Fruit fly (Drosophila melanogaster) whole organism: ENCODE measurements around the gene Est-P.
A peak's percentile ranks its signal among the peaks of the same experiment; 100 is the strongest.

Source experiments
- CG8478 ChIP-seq: fragments of >200 bp; optimal IDR thresholded peaks from 2 replicates; lab custom pipeline; 2018; ENCODE audit warnings: inconsistent platforms
- Dll ChIP-seq: fragments of >200 bp; optimal IDR thresholded peaks from 2 replicates; lab custom pipeline; 2017
- EcR ChIP-seq, 2 experiments: fragments of >200 bp; optimal IDR thresholded peaks; 2 replicates each; lab custom pipeline; 2017; ENCODE audit warnings: missing biosample characterization in 2 of 2, missing genetic modification characterization in 2 of 2, missing genetic modification reagents in 2 of 2
- pan ChIP-seq: fragments of >200 bp; optimal IDR thresholded peaks from 2 replicates; lab custom pipeline; 2017
- psq ChIP-seq: fragments of >200 bp; optimal IDR thresholded peaks from 2 replicates; lab custom pipeline; 2017
- usp ChIP-seq: fragments of >200 bp; optimal IDR thresholded peaks from 2 replicates; lab custom pipeline; 2017; ENCODE audit warnings: missing biosample characterization, missing genetic modification characterization, mixed read lengths

Est-P gene

DNA sequence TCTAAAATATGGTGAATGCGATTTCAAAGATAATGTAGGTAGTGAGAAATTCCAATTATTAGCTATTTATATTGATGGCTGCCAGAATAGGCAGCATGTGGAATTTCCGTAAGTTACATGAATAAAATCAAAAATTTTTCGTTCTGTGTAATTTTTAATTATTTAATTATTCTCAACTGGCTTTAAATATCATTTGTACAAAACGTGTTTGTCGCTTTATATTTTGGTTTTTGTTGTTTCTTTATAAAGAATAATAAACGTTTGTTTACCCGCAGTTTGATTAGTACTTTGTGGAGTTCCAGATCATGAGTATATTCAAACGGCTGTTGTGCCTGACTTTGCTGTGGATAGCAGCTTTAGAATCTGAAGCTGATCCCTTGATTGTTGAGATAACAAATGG lies at the start of gene Est-P:
Gene Est-P (plus strand): TSS at position 301 of the 400 bp plus-strand sequence.
- no peak for TF ChIP-seq Dll (lab: Kevin White, UChicago)
- TF ChIP-seq CG8478, result no peak
- no peak for TF ChIP-seq EcR (GFP tag; optimal IDR thresholded peaks at IDR 0.05; lab: Kevin White, UChicago)
- TF ChIP-seq pan (lab: Kevin White, UChicago), result no peak
- TF ChIP-seq psq, result no peak
- TF ChIP-seq usp (GFP tag; lab: Kevin White, UChicago), result no peak

DNA sequence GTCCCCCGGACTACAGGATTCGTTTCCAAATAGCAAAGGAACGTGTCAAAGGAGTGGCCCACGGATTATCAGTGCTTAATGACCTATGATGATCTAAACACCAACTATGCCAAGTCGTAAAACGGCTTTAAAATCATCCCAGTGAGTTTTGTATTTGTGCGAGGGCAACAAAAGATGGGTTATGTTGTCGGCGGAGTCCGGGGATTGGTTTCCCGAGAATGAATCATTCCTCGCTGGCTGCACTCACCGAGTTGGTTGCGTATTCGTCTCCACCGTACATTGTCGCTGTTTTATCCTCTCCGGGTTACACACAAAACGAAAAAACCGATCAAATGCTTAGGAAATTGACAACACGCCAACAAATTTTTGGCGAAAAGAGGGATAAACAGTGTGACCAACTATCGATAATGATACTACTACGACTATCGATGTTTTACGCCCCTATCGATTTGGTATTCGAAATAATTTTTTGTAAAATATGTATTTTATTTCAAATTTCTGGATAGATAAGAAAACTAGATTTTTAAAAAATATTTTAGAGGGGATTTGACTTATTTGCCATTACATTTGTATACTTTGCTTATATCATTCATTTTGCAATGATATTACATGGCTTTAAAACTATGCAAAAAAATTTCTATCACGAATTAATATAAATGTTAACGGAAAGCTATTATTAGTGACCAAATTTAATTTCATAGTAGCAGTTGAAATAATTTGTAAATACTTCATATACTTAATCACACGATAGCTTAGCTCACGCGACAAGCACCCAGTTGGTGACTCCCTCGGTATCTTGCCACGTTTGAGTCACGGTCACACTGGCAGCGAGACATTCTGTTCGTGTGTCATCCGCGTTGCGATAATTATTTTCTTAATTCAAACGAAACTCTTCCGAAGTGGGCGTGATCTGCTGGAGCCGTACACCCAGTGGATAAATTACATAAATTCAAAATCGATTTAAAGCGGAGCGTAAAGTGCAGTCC lies 44.5 kb upstream of the Est-P start, which contains the start of the genes eIF3l and Nrx-IV:
Gene eIF3l (minus strand): TSS at position 389 of the 986 bp plus-strand sequence.
Gene Nrx-IV (plus strand): TSS at position 811 of the 986 bp plus-strand sequence.
- no peak for TF ChIP-seq EcR (GFP tag; optimal IDR thresholded peaks at IDR 0.05; lab: Kevin White, UChicago)

DNA sequence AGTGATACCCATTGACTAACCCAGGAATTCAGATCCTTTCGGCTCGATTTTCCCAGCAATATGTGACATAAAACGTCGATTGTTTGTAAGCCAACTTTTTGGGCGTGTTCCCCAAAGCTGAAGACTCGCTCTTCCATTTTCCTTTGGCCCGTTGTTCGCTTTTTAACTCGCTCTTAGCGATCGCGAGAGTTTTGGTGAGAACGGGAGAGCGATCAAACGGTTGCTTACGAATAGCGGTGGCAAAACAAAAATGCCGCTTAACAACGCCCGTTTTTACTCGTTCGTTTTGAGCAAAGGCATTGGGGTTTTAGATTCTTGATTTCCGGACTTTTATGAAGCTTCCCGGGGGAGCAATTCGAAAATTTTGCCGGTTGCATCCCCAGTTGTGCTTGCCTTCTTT lies 43.6 kb upstream of the Est-P start:
- TF ChIP-seq psq, result no peak
- no peak for TF ChIP-seq pan (lab: Kevin White, UChicago)
- TF ChIP-seq usp (GFP tag; lab: Kevin White, UChicago), result no peak

DNA sequence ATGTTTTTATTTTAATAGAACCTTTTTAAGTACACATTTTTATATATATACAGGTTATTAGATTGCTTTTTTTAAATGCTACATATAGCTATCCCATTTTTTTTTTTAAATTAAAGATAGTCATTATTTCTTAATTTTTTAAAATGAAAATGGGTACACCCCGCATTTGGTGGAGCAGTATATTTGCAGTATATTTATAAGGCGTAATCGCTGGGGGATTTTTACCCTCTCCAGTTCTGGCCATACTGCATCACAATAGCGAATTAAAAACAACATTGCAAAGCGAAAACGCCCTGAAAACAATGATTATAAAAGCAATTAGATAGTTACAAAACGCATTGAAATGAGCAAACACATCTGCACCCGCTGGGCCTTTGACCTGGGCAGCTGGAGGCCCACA lies 41.5 kb upstream of the Est-P start, which contains the start of gene CG32099:
Gene CG32099 (plus strand): TSS at position 250 of the 400 bp plus-strand sequence.
- TF ChIP-seq Dll (lab: Kevin White, UChicago), result no peak
- TF ChIP-seq usp (GFP tag; lab: Kevin White, UChicago), result no peak
- TF ChIP-seq CG8478, result no peak
- TF ChIP-seq EcR (GFP tag; optimal IDR thresholded peaks at IDR 0.05; lab: Kevin White, UChicago), result no peak
- no peak for TF ChIP-seq pan (lab: Kevin White, UChicago)
- TF ChIP-seq psq, result no peak

DNA sequence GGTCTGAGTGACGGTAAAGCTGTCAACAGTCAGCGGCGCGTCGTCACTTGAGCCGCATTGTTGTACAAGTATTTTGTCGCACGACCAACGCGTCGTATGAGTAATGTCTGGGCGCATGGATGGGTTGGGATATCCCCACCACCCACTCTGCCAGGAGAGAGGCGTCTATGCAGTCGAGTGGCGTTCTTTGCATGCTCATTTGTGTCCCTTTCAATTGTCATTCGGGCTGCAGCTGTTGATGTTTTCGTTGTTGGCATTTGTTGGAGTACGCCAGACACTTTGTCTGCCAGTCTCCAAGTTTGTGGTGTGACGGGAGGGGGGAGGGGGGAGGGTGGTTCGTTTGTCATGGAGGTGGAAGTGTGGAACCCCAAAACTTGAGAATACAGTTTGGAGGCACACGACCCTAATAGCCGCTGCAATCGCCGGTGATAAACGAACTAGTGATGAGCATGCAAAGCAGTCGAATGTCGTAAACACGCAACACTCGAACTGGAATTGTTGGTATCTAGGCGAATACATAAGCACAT lies 28.3 kb upstream of the Est-P start:
- TF ChIP-seq Dll (lab: Kevin White, UChicago) (no peak), pan (lab: Kevin White, UChicago) (no peak), psq (no peak), CG8478 (no peak), EcR (GFP tag; optimal IDR thresholded peaks at IDR 0.05; lab: Kevin White, UChicago) (no peak)

DNA sequence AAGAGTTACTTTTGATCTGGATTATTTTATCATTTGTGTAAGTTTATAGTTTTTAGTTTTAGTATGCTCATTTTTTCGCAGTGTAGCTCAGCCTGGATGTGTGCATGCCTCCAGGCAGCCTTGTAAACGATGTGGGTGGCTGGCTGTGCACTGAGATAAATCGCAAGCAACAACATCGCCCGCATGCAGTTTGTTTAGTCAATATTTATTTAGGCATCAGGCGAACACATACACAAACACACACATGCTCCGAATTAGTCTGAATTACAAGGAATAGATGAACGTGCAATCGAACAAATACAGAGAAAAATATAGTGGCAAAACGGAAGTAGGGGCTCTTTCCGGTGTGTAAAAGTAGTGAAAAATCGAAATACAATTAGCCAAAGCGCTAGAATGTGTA lies 27.5 kb upstream of the Est-P start:
- no peak for TF ChIP-seq Dll (lab: Kevin White, UChicago)
- TF ChIP-seq EcR (GFP tag; optimal IDR thresholded peaks at IDR 0.05; lab: Kevin White, UChicago), result no peak
- no peak for TF ChIP-seq psq
- no peak for TF ChIP-seq CG8478
- no peak for TF ChIP-seq pan (lab: Kevin White, UChicago)
- TF ChIP-seq usp (GFP tag; lab: Kevin White, UChicago), result no peak

DNA sequence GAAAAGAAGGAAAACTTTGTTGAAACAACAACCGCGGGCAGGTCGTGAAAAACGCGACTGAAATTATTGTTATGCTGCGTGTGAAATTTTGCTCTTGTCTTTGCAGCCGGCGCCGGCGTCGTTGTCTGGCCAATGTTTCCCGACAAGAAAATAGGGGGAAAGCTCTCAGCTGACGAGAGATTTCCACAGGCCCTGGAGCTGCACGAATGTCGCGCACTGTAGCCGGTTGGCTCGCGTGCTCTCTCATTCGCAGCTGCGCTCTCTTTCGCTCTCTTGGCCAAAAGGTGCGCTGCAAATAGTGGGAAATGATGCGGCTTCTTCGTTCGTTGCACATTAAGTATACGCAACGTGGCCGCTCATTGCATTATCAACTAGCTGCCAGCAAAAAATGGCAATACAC lies 26.8 kb upstream of the Est-P start, which contains the start of gene CG9760:
Gene CG9760 (minus strand): TSS at position 43 of the 400 bp plus-strand sequence.
- peak; percentile 31 for TF ChIP-seq Dll (lab: Kevin White, UChicago)
- no peak for TF ChIP-seq EcR (GFP tag; optimal IDR thresholded peaks at IDR 0.05; lab: Kevin White, UChicago)

DNA sequence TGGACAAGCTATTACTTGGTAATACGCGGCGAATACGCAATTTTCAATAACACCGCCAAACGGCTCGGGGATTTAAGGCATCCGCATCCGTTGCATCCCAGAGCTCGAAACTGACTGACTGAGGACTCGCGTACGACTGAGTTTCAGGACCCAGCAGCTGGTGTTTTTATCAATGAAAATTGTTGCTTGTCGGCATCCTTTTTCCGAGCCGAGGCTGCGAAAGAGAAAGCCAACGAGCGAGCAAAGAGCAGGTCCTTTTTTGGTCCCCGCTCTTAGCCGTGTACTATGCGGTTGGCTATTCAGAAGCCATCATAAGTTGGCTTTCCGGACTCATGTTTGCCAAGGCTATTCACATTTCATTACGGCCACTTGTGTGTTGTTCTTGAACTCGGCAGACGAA lies 15.2 kb upstream of the Est-P start, which contains the start of gene Rh7:
Gene Rh7 (minus strand): TSS at position 101 of the 400 bp plus-strand sequence.
- no peak for TF ChIP-seq Dll (lab: Kevin White, UChicago)
- no peak for TF ChIP-seq psq
- TF ChIP-seq usp (GFP tag; lab: Kevin White, UChicago), result no peak
- TF ChIP-seq pan (lab: Kevin White, UChicago), result no peak
- no peak for TF ChIP-seq CG8478
- TF ChIP-seq EcR (GFP tag; optimal IDR thresholded peaks at IDR 0.05; lab: Kevin White, UChicago), result no peak

DNA sequence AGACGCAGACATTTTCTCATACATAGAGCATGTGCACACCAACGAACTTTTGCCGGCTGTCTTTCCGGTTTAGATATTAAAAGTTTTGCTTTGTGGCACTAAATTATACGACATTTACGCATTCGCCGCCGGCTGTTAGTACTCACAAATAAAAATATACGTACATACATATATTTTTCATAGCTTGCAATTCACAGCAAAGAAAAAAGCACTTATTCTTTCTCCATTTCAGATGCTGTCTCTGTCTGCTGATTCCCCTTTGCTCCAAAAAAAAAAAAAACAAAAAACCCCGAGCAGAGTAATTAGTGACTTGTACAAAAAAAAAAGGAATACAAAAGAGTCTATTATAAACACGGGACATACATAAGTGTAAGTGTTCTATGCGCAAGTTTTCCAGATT lies 13.2 kb upstream of the Est-P start, which contains the start of gene CAH2:
Gene CAH2 (plus strand): TSS at position 301 of the 400 bp plus-strand sequence.
- no peak for TF ChIP-seq psq
- TF ChIP-seq EcR (GFP tag; optimal IDR thresholded peaks at IDR 0.05; lab: Kevin White, UChicago), result no peak
- no peak for TF ChIP-seq pan (lab: Kevin White, UChicago)
- TF ChIP-seq Dll (lab: Kevin White, UChicago), result no peak
- TF ChIP-seq CG8478, result no peak
- TF ChIP-seq usp (GFP tag; lab: Kevin White, UChicago), result no peak

DNA sequence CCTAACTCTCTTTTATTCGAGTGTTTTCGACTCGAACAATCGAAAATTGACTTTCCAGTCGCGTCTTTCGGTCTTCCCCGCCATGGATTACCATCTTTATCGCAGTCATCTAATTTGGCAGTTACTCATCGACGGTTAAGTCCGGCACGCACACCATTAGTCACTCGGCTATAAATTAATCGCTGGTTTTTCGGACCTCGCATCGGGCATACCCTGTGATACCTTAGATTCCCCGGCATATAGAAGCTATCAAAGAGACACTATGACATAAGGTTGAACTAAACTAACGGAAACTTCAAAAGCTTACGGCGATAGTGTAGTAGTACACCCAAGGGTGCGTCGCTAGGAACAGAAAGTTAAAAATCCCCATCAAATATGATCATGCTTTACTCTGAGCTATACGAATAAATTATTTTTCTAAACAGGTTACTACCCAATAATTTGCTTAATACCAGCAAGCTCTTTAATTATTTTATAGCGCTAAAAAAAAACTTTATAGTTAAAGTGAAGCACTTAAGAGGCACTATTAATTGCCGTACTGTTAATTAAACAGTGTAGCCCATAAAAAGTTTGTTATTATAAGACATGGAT lies 11.6 kb upstream of the Est-P start:
- TF ChIP-seq psq (no peak), CG8478 (no peak)

DNA sequence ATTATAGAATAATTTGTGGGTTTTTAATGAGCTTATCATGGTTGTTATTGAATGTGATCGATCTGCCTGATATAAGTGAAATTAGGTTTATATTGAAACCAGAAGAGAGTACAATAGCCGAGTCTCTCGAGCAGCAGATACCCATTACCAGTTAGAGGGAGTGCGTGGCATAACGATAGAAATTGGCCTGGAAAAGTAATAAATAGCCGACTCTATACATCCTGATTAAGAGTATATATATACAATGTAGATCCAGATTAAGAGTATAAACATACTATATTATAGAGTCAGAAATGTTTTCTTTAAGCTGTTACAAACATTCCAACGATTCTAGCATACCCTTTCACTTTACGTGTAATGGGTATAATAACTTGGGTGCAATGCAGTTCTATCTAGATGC lies 6.6 kb upstream of the Est-P start:
- TF ChIP-seq usp (GFP tag; lab: Kevin White, UChicago) (no peak), EcR (GFP tag; optimal IDR thresholded peaks at IDR 0.05; lab: Kevin White, UChicago) (no peak), CG8478 (no peak), Dll (lab: Kevin White, UChicago) (no peak), psq (no peak), pan (lab: Kevin White, UChicago) (no peak)

DNA sequence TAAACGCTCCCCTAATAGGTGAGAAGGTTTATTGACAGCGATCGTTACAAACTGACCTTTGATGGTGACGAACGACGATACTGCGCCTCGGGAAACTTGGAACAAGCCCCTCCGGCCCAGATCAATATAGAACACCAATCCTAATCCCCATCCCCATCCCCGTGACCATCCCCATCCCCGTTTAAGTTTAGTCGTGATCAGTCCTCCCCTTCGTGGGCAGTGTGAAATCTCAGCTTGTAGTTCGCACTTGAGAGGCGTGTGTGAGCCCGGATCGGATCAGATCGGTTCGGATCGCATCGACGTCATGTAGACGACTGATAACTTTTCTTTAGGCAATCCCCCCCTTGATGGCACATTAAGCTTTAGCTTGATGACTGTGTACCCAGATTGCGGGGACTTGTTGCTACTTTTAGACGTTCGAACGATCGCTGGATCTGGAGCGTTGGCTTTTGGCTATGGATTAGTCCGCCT lies 5.9 kb upstream of the Est-P start, which contains the start of gene Miox:
Gene Miox (plus strand): TSS at position 421 of the 471 bp plus-strand sequence.
- TF ChIP-seq pan (lab: Kevin White, UChicago), result no peak
